Fruit fly (Drosophila melanogaster) whole organism, embryonic: ENCODE measurements around the gene chrb.

ENCODE experiments used
- CG12299 ChIP-seq: fragments of 200-800 bp; sonication (Bioruptor generic); optimal IDR thresholded peaks from 2 replicates; lab custom pipeline; 2018; ENCODE audit warnings: missing biosample characterization, mild to moderate bottlenecking, missing genetic modification characterization
- CG12659 ChIP-seq: fragments of 200-800 bp; sonication (Bioruptor generic); optimal IDR thresholded peaks from 3 replicates; lab custom pipeline; 2017; ENCODE audit warnings: mild to moderate bottlenecking, missing biosample characterization, missing genetic modification reagents, missing genetic modification characterization
- CG14667 ChIP-seq: fragments of 200-800 bp; sonication (Bioruptor generic); IDR thresholded peaks from 2 replicates; pipeline ENCODE4 v1.3.6; 2022; ENCODE audit warnings: missing biosample characterization, missing genetic modification characterization
- CG17328 ChIP-seq: fragments of 200-800 bp; sonication (Bioruptor generic); IDR thresholded peaks from 2 replicates; pipeline ENCODE4 v1.3.6; 2022; ENCODE audit warnings: missing biosample characterization, missing genetic modification characterization
- CG30431 ChIP-seq: fragments of 200-800 bp; sonication (Bioruptor generic); optimal IDR thresholded peaks from 2 replicates; lab custom pipeline; 2017; ENCODE audit warnings: missing biosample characterization, missing genetic modification characterization
- CG34422 ChIP-seq: fragments of 200-800 bp; sonication (Bioruptor generic); IDR thresholded peaks from 3 replicates; pipeline ENCODE4 v1.3.6; 2022; ENCODE audit warnings: missing biosample characterization, missing genetic modification characterization
- CG4360 ChIP-seq: fragments of 200-800 bp; sonication (Bioruptor generic); IDR thresholded peaks from 2 replicates; pipeline ENCODE4 v1.3.6; 2022; ENCODE audit warnings: missing biosample characterization, missing genetic modification characterization
- CG4424 ChIP-seq: fragments of 200-800 bp; sonication (Bioruptor generic); optimal IDR thresholded peaks from 3 replicates; lab custom pipeline; 2016; ENCODE audit warnings: missing biosample characterization, missing genetic modification characterization
- CG4617 ChIP-seq: fragments of 200-800 bp; sonication (Bioruptor generic); optimal IDR thresholded peaks from 3 replicates; lab custom pipeline; 2016; ENCODE audit warnings: missing biosample characterization, missing genetic modification characterization, borderline replicate concordance
- CG5953 ChIP-seq: fragments of 200-800 bp; sonication (Bioruptor generic); IDR thresholded peaks from 2 replicates; pipeline ENCODE4 v1.3.6; 2022; ENCODE audit warnings: missing biosample characterization, missing genetic modification characterization
- CG6683 ChIP-seq: fragments of 200-800 bp; sonication (Bioruptor generic); optimal IDR thresholded peaks from 2 replicates; lab custom pipeline; 2017; ENCODE audit warnings: missing biosample characterization, mild to moderate bottlenecking, missing genetic modification characterization, missing genetic modification reagents
- CG7963 ChIP-seq: fragments of 200-800 bp; sonication (Bioruptor generic); IDR thresholded peaks from 3 replicates; pipeline ENCODE4 v1.3.6; 2022; ENCODE audit warnings: missing biosample characterization, missing genetic modification characterization; ENCODE audit not compliant: partially characterized antibody
- CG8765 ChIP-seq: fragments of 200-800 bp; sonication (Bioruptor generic); IDR thresholded peaks from 2 replicates; pipeline ENCODE4 v1.3.6; 2022; ENCODE audit warnings: missing biosample characterization, missing genetic modification characterization
- CG9437 ChIP-seq: fragments of 200-800 bp; sonication (Bioruptor generic); optimal IDR thresholded peaks from 2 replicates; lab custom pipeline; 2018; ENCODE audit warnings: missing biosample characterization, mild to moderate bottlenecking, missing genetic modification characterization
- CTCF ChIP-seq: fragments of 200-800 bp; sonication (Bioruptor generic); optimal IDR thresholded peaks from 2 replicates; lab custom pipeline; 2017; ENCODE audit warnings: missing biosample characterization, mild to moderate bottlenecking, missing genetic modification characterization, moderate library complexity
- Camta ChIP-seq: fragments of 200-800 bp; sonication (Bioruptor generic); optimal IDR thresholded peaks from 2 replicates; lab custom pipeline; 2016; ENCODE audit warnings: missing biosample characterization, missing genetic modification characterization
- D19A ChIP-seq: fragments of 200-800 bp; optimal IDR thresholded peaks from 3 replicates; lab custom pipeline; 2019; ENCODE audit warnings: missing biosample characterization, mild to moderate bottlenecking, missing genetic modification characterization, moderate library complexity
- Dip2 ChIP-seq: fragments of 200-800 bp; sonication (Bioruptor generic); IDR thresholded peaks from 2 replicates; pipeline ENCODE4 v1.3.6; 2022; ENCODE audit warnings: missing biosample characterization, missing genetic modification characterization
- Ets65A ChIP-seq: fragments of 200-800 bp; sonication (Bioruptor generic); peaks from one replicate; lab custom pipeline; 2016; ENCODE audit warnings: missing biosample characterization, missing genetic modification characterization
- Hmx ChIP-seq: fragments of 200-800 bp; sonication (Bioruptor generic); optimal IDR thresholded peaks from 2 replicates; lab custom pipeline; 2016; ENCODE audit warnings: missing biosample characterization, missing genetic modification characterization
- Jarid2 ChIP-seq: fragments of 200-800 bp; sonication (Bioruptor generic); optimal IDR thresholded peaks from 3 replicates; lab custom pipeline; 2017; ENCODE audit warnings: mild to moderate bottlenecking, missing biosample characterization, missing genetic modification reagents, missing genetic modification characterization
- Kr ChIP-seq: fragments of 200-800 bp; sonication (Bioruptor generic); optimal IDR thresholded peaks from 2 replicates; lab custom pipeline; 2017; ENCODE audit warnings: missing biosample characterization, mild to moderate bottlenecking, missing genetic modification characterization
- Med ChIP-seq: fragments of 200-800 bp; sonication (Bioruptor generic); peaks from one replicate; lab custom pipeline; 2016; ENCODE audit warnings: missing biosample characterization, missing genetic modification characterization, mild to moderate bottlenecking, inconsistent platforms, moderate library complexity
- Mes4 ChIP-seq: fragments of 200-800 bp; sonication (Bioruptor generic); optimal IDR thresholded peaks from 2 replicates; lab custom pipeline; 2016; ENCODE audit warnings: missing biosample characterization, missing genetic modification characterization
- Optix ChIP-seq: fragments of 200-800 bp; sonication (Bioruptor generic); IDR thresholded peaks from 3 replicates; pipeline ENCODE4 v1.3.6; 2022; ENCODE audit warnings: missing biosample characterization, missing genetic modification characterization
- Pdp1 ChIP-seq, 2 experiments: fragments of 200-800 bp; sonication (Bioruptor generic); optimal IDR thresholded peaks; 3 replicates each; lab custom pipeline; 2016; ENCODE audit warnings: missing biosample characterization in 2 of 2, missing genetic modification characterization in 2 of 2, mild to moderate bottlenecking in 1 of 2, moderate library complexity in 1 of 2
- Ptx1 ChIP-seq: fragments of 200-800 bp; sonication (Bioruptor generic); IDR thresholded peaks from 2 replicates; pipeline ENCODE4 v1.3.6; 2022; ENCODE audit warnings: missing biosample characterization, missing genetic modification characterization
- Six4 ChIP-seq: fragments of 200-800 bp; sonication (Bioruptor generic); optimal IDR thresholded peaks from 2 replicates; lab custom pipeline; 2016; ENCODE audit warnings: missing biosample characterization, missing genetic modification characterization
- Sox100B ChIP-seq: fragments of 200-800 bp; sonication (Bioruptor generic); optimal IDR thresholded peaks from 3 replicates; lab custom pipeline; 2018; ENCODE audit warnings: missing biosample characterization, mild to moderate bottlenecking, missing genetic modification characterization
- Ssrp ChIP-seq: fragments of 200-800 bp; sonication (Bioruptor generic); optimal IDR thresholded peaks from 2 replicates; lab custom pipeline; 2018; ENCODE audit warnings: missing biosample characterization, mild to moderate bottlenecking, missing genetic modification characterization, moderate library complexity
- Taf1 ChIP-seq: fragments of 200-800 bp; sonication (Bioruptor generic); IDR thresholded peaks from 2 replicates; pipeline ENCODE4 v1.3.6; 2022; ENCODE audit warnings: missing biosample characterization, missing genetic modification characterization
- Trl ChIP-seq, 3 experiments: fragments of >200 bp in 2 of 3; fragments of 200-800 bp in 1 of 3; sonication (Bioruptor generic) in 1 of 3; optimal IDR thresholded peaks; 2 replicates in 1 of 3; 3 replicates in 2 of 3; lab custom pipeline; 2016 to 2017; ENCODE audit warnings: missing biosample characterization in 1 of 3, missing genetic modification characterization in 1 of 3
- chn ChIP-seq: fragments of 200-800 bp; sonication (Bioruptor generic); optimal IDR thresholded peaks from 2 replicates; lab custom pipeline; 2016; ENCODE audit warnings: missing biosample characterization, missing genetic modification characterization
- crp ChIP-seq, 2 experiments: fragments of 200-800 bp; sonication (Bioruptor generic); optimal IDR thresholded peaks; 2 replicates in 1 of 2; 3 replicates in 1 of 2; lab custom pipeline; 2017; ENCODE audit warnings: missing biosample characterization in 2 of 2, missing genetic modification characterization in 2 of 2, mild to moderate bottlenecking in 1 of 2, moderate library complexity in 1 of 2
- dmrt99B ChIP-seq: fragments of 200-800 bp; sonication (Bioruptor generic); optimal IDR thresholded peaks from 2 replicates; lab custom pipeline; 2018; ENCODE audit warnings: missing biosample characterization, mild to moderate bottlenecking, missing genetic modification characterization, moderate library complexity
- fd64A ChIP-seq: fragments of 200-800 bp; sonication (Bioruptor generic); optimal IDR thresholded peaks from 3 replicates; lab custom pipeline; 2018; ENCODE audit warnings: missing biosample characterization, mild to moderate bottlenecking, missing genetic modification characterization
- gce ChIP-seq: fragments of 200-800 bp; sonication (Bioruptor generic); IDR thresholded peaks from 3 replicates; pipeline ENCODE4 v1.3.6; 2022; ENCODE audit warnings: missing biosample characterization, missing genetic modification characterization
- kni ChIP-seq: fragments of 200-800 bp; sonication (Bioruptor generic); optimal IDR thresholded peaks from 3 replicates; lab custom pipeline; 2017; ENCODE audit warnings: mild to moderate bottlenecking, missing biosample characterization, missing genetic modification reagents, missing genetic modification characterization
- knrl ChIP-seq: fragments of 200-800 bp; sonication (Bioruptor generic); IDR thresholded peaks from 3 replicates; pipeline ENCODE4 v1.3.6; 2022; ENCODE audit warnings: missing biosample characterization, missing genetic modification characterization; ENCODE audit not compliant: partially characterized antibody
- lbe ChIP-seq: fragments of 200-800 bp; sonication (Bioruptor generic); optimal IDR thresholded peaks from 2 replicates; lab custom pipeline; 2016; ENCODE audit warnings: missing biosample characterization, mild to moderate bottlenecking, missing genetic modification characterization
- mld ChIP-seq: fragments of 200-800 bp; sonication (Bioruptor generic); IDR thresholded peaks from 3 replicates; pipeline ENCODE4 v1.3.6; 2022; ENCODE audit warnings: missing biosample characterization, missing genetic modification characterization; ENCODE audit not compliant: partially characterized antibody
- otp ChIP-seq: fragments of 200-800 bp; sonication (Bioruptor generic); IDR thresholded peaks from 3 replicates; pipeline ENCODE4, ENCODE4 v1.3.6; 2022; ENCODE audit warnings: missing biosample characterization, missing genetic modification characterization
- p53 ChIP-seq: fragments of 200-800 bp; sonication (Bioruptor generic); optimal IDR thresholded peaks from 2 replicates; lab custom pipeline; 2016; ENCODE audit warnings: missing biosample characterization, missing genetic modification characterization
- pb ChIP-seq: fragments of 200-800 bp; sonication (Bioruptor generic); optimal IDR thresholded peaks from 3 replicates; lab custom pipeline; 2016; ENCODE audit warnings: missing biosample characterization, missing genetic modification characterization
- slbo ChIP-seq: fragments of 200-800 bp; sonication (Bioruptor generic); IDR thresholded peaks from 2 replicates; pipeline ENCODE4 v1.3.6; 2022; ENCODE audit warnings: missing biosample characterization, missing genetic modification characterization
- sna ChIP-seq: fragments of 200-800 bp; sonication (Bioruptor generic); IDR thresholded peaks from 2 replicates; pipeline ENCODE4 v1.3.6; 2022; ENCODE audit warnings: missing biosample characterization, missing genetic modification characterization; ENCODE audit not compliant: partially characterized antibody
- tll ChIP-seq, 2 experiments: fragments of 200-800 bp in 1 of 2; fragments of >200 bp in 1 of 2; sonication (Bioruptor generic) in 1 of 2; optimal IDR thresholded peaks; 2 replicates each; lab custom pipeline; 2017 to 2019; ENCODE audit warnings: missing biosample characterization in 2 of 2, missing genetic modification characterization in 2 of 2, mild to moderate bottlenecking in 1 of 2, moderate library complexity in 1 of 2
- unc-4 ChIP-seq: fragments of 200-800 bp; sonication (Bioruptor generic); IDR thresholded peaks from 2 replicates; pipeline ENCODE4 v1.3.6; 2022; ENCODE audit warnings: missing biosample characterization, missing genetic modification characterization; ENCODE audit not compliant: partially characterized antibody
- unpg ChIP-seq: fragments of 200-800 bp; sonication (Bioruptor generic); optimal IDR thresholded peaks from 3 replicates; lab custom pipeline; 2018; ENCODE audit warnings: missing biosample characterization, mild to moderate bottlenecking, missing genetic modification characterization, moderate library complexity
- zfh2 ChIP-seq: fragments of 200-800 bp; sonication (Bioruptor generic); optimal IDR thresholded peaks from 2 replicates; lab custom pipeline; 2016; ENCODE audit warnings: missing biosample characterization, missing genetic modification characterization

chrb gene

DNA sequence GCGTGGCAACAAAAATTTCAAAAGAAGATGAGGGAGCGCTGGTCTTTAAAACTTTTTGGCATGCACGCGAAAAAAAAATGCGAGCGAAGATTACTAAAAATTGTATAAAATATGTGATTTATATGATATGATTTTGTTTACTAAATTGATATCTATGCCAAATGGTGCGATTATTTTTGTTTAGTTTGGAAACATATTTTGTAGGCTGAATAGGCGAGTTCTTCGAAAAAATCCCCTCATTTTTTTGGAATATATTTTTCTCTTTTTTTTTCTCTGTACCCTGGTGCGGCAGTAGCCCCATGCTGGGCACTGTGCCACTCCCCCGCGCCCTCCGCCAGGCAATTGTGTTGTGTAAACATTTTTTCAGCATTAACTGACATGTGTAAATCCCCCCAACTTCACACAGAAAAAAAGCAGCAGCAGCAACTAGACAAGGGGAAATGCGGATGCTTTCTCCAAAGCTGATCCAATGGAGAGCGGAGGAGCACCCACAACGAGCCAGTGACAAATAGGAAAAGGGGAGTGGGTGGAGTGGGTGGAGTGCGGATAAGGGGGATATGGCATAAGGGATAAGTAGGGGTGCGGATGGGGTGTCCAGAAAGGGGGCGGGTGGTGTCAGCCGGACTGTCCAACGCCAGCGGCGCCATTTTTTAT is 1.3 kb upstream of the chrb start (continued):
- no peak for TF ChIP-seq CG30431 (GFP tag; lab: Kevin White, UChicago)
- TF ChIP-seq CG14667 (GFP tag; lab: Robert Waterston, UW): no peak
- no peak for TF ChIP-seq sna (GFP tag; lab: Robert Waterston, UW)
- peak; percentile 63 for TF ChIP-seq Med (GFP tag; lab: Kevin White, UChicago)
- no peak for TF ChIP-seq knrl
- no peak for TF ChIP-seq CG7963
- TF ChIP-seq CG9437 (GFP tag; lab: Kevin White, UChicago): no peak
- no peak for TF ChIP-seq CG12659 (GFP tag; lab: Kevin White, UChicago)
- peak; percentile 19 for TF ChIP-seq Ssrp (tag; lab: Kevin White, UChicago)
- TF ChIP-seq CG4360 (GFP tag; lab: Robert Waterston, UW): no peak
- TF ChIP-seq CG34422 (GFP tag; lab: Robert Waterston, UW): no peak
- TF ChIP-seq CG17328 (GFP tag; lab: Robert Waterston, UW): peak; percentile 20; the same call in 1 of the 2 replicates
- TF ChIP-seq Dip2 (GFP tag; lab: Robert Waterston, UW): no peak
- TF ChIP-seq Mes4: no peak
- no peak for TF ChIP-seq Jarid2 (GFP tag; lab: Kevin White, UChicago)
- no peak for TF ChIP-seq crp (GFP tag; optimal IDR thresholded peaks at IDR 0.05; lab: Kevin White, UChicago)
- TF ChIP-seq Ptx1 (GFP tag; lab: Robert Waterston, UW): no peak
- TF ChIP-seq CG12299 (tag; lab: Kevin White, UChicago): no peak
- TF ChIP-seq tll (GFP tag; optimal IDR thresholded peaks at IDR 0.05; lab: Kevin White, UChicago): no peak
- no peak for TF ChIP-seq Taf1 (GFP tag; lab: Robert Waterston, UW)
- peak; percentile 22; the same call in 1 of the 3 replicates for TF ChIP-seq otp (GFP tag; lab: Robert Waterston, UW)
- no peak for TF ChIP-seq CTCF (GFP tag; lab: Kevin White, UChicago)
- TF ChIP-seq dmrt99B (tag; lab: Kevin White, UChicago): peak; percentile 32
- TF ChIP-seq Ets65A (GFP tag; lab: Kevin White, UChicago): no peak
- no peak for TF ChIP-seq Optix (GFP tag; lab: Robert Waterston, UW)
- TF ChIP-seq Camta (GFP tag; lab: Kevin White, UChicago): peak; percentile 3
- 0 out of 3 replicates have a peak, but pooled peaks have one; percentile 32 for TF ChIP-seq mld
- no peak for TF ChIP-seq pb
- no peak for TF ChIP-seq unc-4 (GFP tag; lab: Robert Waterston, UW)
- no peak for TF ChIP-seq Hmx (GFP tag; lab: Kevin White, UChicago)
- no peak for TF ChIP-seq lbe (GFP tag; lab: Kevin White, UChicago)
- TF ChIP-seq kni (GFP tag; lab: Kevin White, UChicago): no peak
- no peak for TF ChIP-seq slbo (GFP tag; lab: Robert Waterston, UW)
- peak in 1 of 2 experiments; percentile 21 for TF ChIP-seq Pdp1 (GFP tag; optimal IDR thresholded peaks at IDR 0.05; lab: Kevin White, UChicago)
- TF ChIP-seq unpg: no peak
- no peak for TF ChIP-seq fd64A (GFP tag; lab: Kevin White, UChicago)
- TF ChIP-seq D19A (tag; lab: Kevin White, UChicago): peak; percentile 18
- TF ChIP-seq CG8765 (GFP tag; lab: Robert Waterston, UW): no peak
- no peak for TF ChIP-seq CG5953 (GFP tag; lab: Robert Waterston, UW)
- TF ChIP-seq chn (GFP tag; lab: Kevin White, UChicago): no peak
- 0 out of 3 replicates have a peak, but pooled peaks have one; percentile 21 for TF ChIP-seq gce (GFP tag; lab: Robert Waterston, UW)
- no peak for TF ChIP-seq zfh2 (GFP tag; lab: Kevin White, UChicago)
- no peak for TF ChIP-seq CG6683 (GFP tag; lab: Kevin White, UChicago)
- TF ChIP-seq Trl (optimal IDR thresholded peaks at IDR 0.05; lab: Kevin White, UChicago): no peak
- TF ChIP-seq Trl (GFP tag; optimal IDR thresholded peaks at IDR 0.05; lab: Kevin White, UChicago): no peak
- TF ChIP-seq CG4424: peak; percentile 41
- TF ChIP-seq Kr: no peak
- no peak for TF ChIP-seq p53 (GFP tag; lab: Kevin White, UChicago)
- TF ChIP-seq Six4 (GFP tag; lab: Kevin White, UChicago): peak; percentile 25
- no peak for TF ChIP-seq CG4617
- no peak for TF ChIP-seq Sox100B (GFP tag; lab: Kevin White, UChicago)
